Fruit fly (Drosophila melanogaster) whole organism, embryonic: ENCODE data around the gene CG13097.
A peak's percentile ranks its signal among the peaks of the same experiment; 100 is the strongest.

Experiments
- Asciz ChIP-seq: fragments of 200-800 bp; sonication (Bioruptor generic); optimal IDR thresholded peaks from 2 replicates; lab custom pipeline; 2017; ENCODE audit warnings: missing biosample characterization, mild to moderate bottlenecking, missing genetic modification characterization, missing genetic modification reagents
- BtbVII ChIP-seq: fragments of 200-800 bp; sonication (Bioruptor generic); optimal IDR thresholded peaks from 3 replicates; lab custom pipeline; 2017; ENCODE audit warnings: missing biosample characterization, mild to moderate bottlenecking, missing genetic modification characterization
- CG10979 ChIP-seq: fragments of 200-800 bp; sonication (Bioruptor generic); optimal IDR thresholded peaks from 2 replicates; lab custom pipeline; 2018; ENCODE audit warnings: missing biosample characterization, mild to moderate bottlenecking, missing genetic modification characterization, moderate library complexity
- CG11504 ChIP-seq: fragments of 200-800 bp; sonication (Bioruptor generic); optimal IDR thresholded peaks from 3 replicates; lab custom pipeline; 2019; ENCODE audit warnings: missing biosample characterization, mild to moderate bottlenecking, missing genetic modification characterization, moderate library complexity
- CG11723 ChIP-seq: fragments of 200-800 bp; sonication (Bioruptor generic); optimal IDR thresholded peaks from 2 replicates; lab custom pipeline; 2017; ENCODE audit warnings: missing biosample characterization, mild to moderate bottlenecking, missing genetic modification characterization
- CG13624 ChIP-seq: fragments of 200-800 bp; sonication (Bioruptor generic); optimal IDR thresholded peaks from 2 replicates; lab custom pipeline; 2016; ENCODE audit warnings: missing biosample characterization, missing genetic modification characterization
- CG13775 ChIP-seq: fragments of 200-800 bp; sonication (Bioruptor generic); optimal IDR thresholded peaks from 3 replicates; lab custom pipeline; 2017; ENCODE audit warnings: missing biosample characterization, mild to moderate bottlenecking, missing genetic modification characterization
- CG14014 ChIP-seq: fragments of 200-800 bp; sonication (Bioruptor generic); IDR thresholded peaks from 2 replicates; pipeline ENCODE4 v1.3.6; 2022; ENCODE audit warnings: missing biosample characterization, missing genetic modification characterization
- CG14667 ChIP-seq: fragments of 200-800 bp; sonication (Bioruptor generic); IDR thresholded peaks from 2 replicates; pipeline ENCODE4 v1.3.6; 2022; ENCODE audit warnings: missing biosample characterization, missing genetic modification characterization
- CG16779 ChIP-seq: fragments of 200-800 bp; sonication (Bioruptor generic); IDR thresholded peaks from 2 replicates; pipeline ENCODE4 v1.3.6; 2022; ENCODE audit warnings: missing biosample characterization, missing genetic modification characterization
- CG17612 ChIP-seq: fragments of 200-800 bp; sonication (Bioruptor generic); IDR thresholded peaks from 2 replicates; pipeline ENCODE4 v1.3.6; 2022; ENCODE audit warnings: missing biosample characterization, missing genetic modification characterization
- CG17912 ChIP-seq: fragments of 200-800 bp; sonication (Bioruptor generic); optimal IDR thresholded peaks from 2 replicates; lab custom pipeline; 2018; ENCODE audit warnings: missing biosample characterization, mild to moderate bottlenecking, missing genetic modification characterization
- CG1792 ChIP-seq: fragments of 200-800 bp; sonication (Bioruptor generic); optimal IDR thresholded peaks from 2 replicates; lab custom pipeline; 2016; ENCODE audit warnings: missing biosample characterization, missing genetic modification characterization
- CG4404 ChIP-seq: fragments of 200-800 bp; sonication (Bioruptor generic); IDR thresholded peaks from 2 replicates; pipeline ENCODE4 v1.3.6; 2022; ENCODE audit warnings: missing biosample characterization, missing genetic modification characterization
- CG4820 ChIP-seq: fragments of 200-800 bp; sonication (Bioruptor generic); optimal IDR thresholded peaks from 3 replicates; lab custom pipeline; 2016; ENCODE audit warnings: missing biosample characterization, missing genetic modification characterization
- CG4854 ChIP-seq: fragments of 200-800 bp; sonication (Bioruptor generic); optimal IDR thresholded peaks from 2 replicates; lab custom pipeline; 2016; ENCODE audit warnings: missing biosample characterization, missing genetic modification characterization, inconsistent platforms
- CG6175 ChIP-seq: fragments of 200-800 bp; sonication (Bioruptor generic); IDR thresholded peaks from 3 replicates; pipeline ENCODE4 v1.3.6; 2022; ENCODE audit warnings: missing biosample characterization, missing genetic modification characterization
- CG6689 ChIP-seq: fragments of 200-800 bp; sonication (Bioruptor generic); IDR thresholded peaks from 2 replicates; pipeline ENCODE4 v1.3.6; 2022; ENCODE audit warnings: missing biosample characterization, missing genetic modification characterization
- CG7271 ChIP-seq: fragments of 200-800 bp; sonication (Bioruptor generic); optimal IDR thresholded peaks from 2 replicates; lab custom pipeline; 2018; ENCODE audit warnings: missing biosample characterization, mild to moderate bottlenecking, missing genetic modification characterization, moderate library complexity
- CG7839 ChIP-seq: fragments of 200-800 bp; sonication (Bioruptor generic); optimal IDR thresholded peaks from 3 replicates; lab custom pipeline; 2018; ENCODE audit warnings: missing biosample characterization, mild to moderate bottlenecking, missing genetic modification characterization, moderate library complexity
- CG8478 ChIP-seq: fragments of >200 bp; optimal IDR thresholded peaks from 2 replicates; lab custom pipeline; 2018
- CG8944 ChIP-seq: fragments of 200-800 bp; sonication (Bioruptor generic); optimal IDR thresholded peaks from 3 replicates; lab custom pipeline; 2016; ENCODE audit warnings: missing biosample characterization, missing genetic modification characterization
- Camta ChIP-seq: fragments of 200-800 bp; sonication (Bioruptor generic); optimal IDR thresholded peaks from 2 replicates; lab custom pipeline; 2016; ENCODE audit warnings: missing biosample characterization, missing genetic modification characterization
- Drgx ChIP-seq: fragments of 200-800 bp; sonication (Bioruptor generic); IDR thresholded peaks from 2 replicates; pipeline ENCODE4 v1.3.6; 2022; ENCODE audit warnings: missing biosample characterization, missing genetic modification characterization
- Gug ChIP-seq: fragments of 200-800 bp; sonication (Bioruptor generic); IDR thresholded peaks from 4 replicates; pipeline ENCODE4 v1.3.6; 2022; ENCODE audit warnings: missing biosample characterization, missing genetic modification characterization
- H15 ChIP-seq: fragments of 200-800 bp; sonication (Bioruptor generic); IDR thresholded peaks from 3 replicates; pipeline ENCODE4 v1.3.6; 2022; ENCODE audit warnings: missing biosample characterization, missing genetic modification characterization
- HLH4C ChIP-seq: fragments of 200-800 bp; sonication (Bioruptor generic); IDR thresholded peaks from 3 replicates; pipeline ENCODE4 v1.3.6; 2022; ENCODE audit warnings: missing biosample characterization, missing genetic modification characterization; ENCODE audit not compliant: partially characterized antibody
- MTF-1 ChIP-seq: fragments of 200-800 bp; sonication (Bioruptor generic); optimal IDR thresholded peaks from 2 replicates; lab custom pipeline; 2018; ENCODE audit warnings: missing biosample characterization, mild to moderate bottlenecking, missing genetic modification characterization, borderline replicate concordance
- Nf-YA ChIP-seq: fragments of 200-800 bp; sonication (Bioruptor generic); IDR thresholded peaks from 2 replicates; pipeline ENCODE4 v1.3.6; 2022; ENCODE audit warnings: missing biosample characterization, missing genetic modification characterization
- Sry-β ChIP-seq: fragments of 200-800 bp; sonication (Bioruptor generic); optimal IDR thresholded peaks from 2 replicates; lab custom pipeline; 2018; ENCODE audit warnings: missing biosample characterization, mild to moderate bottlenecking, missing genetic modification characterization, moderate library complexity
- ac ChIP-seq: fragments of 200-800 bp; sonication (Bioruptor generic); optimal IDR thresholded peaks from 3 replicates; lab custom pipeline; 2017; ENCODE audit warnings: missing biosample characterization, mild to moderate bottlenecking, missing genetic modification characterization
- chif ChIP-seq, 2 experiments: fragments of 200-800 bp; sonication (Bioruptor generic); optimal IDR thresholded peaks; 3 replicates each; lab custom pipeline; 2016; ENCODE audit warnings: missing biosample characterization in 2 of 2, missing genetic modification characterization in 2 of 2
- crol ChIP-seq: fragments of 200-800 bp; sonication (Bioruptor generic); IDR thresholded peaks from 2 replicates; pipeline ENCODE4 v1.3.6; 2022; ENCODE audit warnings: missing biosample characterization, missing genetic modification characterization
- dimm ChIP-seq: fragments of 200-800 bp; sonication (Bioruptor generic); IDR thresholded peaks from 2 replicates; pipeline ENCODE4 v1.3.6; 2022; ENCODE audit warnings: missing biosample characterization, missing genetic modification characterization
- ems ChIP-seq: fragments of 200-800 bp; sonication (Bioruptor generic); optimal IDR thresholded peaks from 3 replicates; lab custom pipeline; 2016; ENCODE audit warnings: missing biosample characterization, missing genetic modification characterization
- esg ChIP-seq: fragments of 200-800 bp; sonication (Bioruptor generic); conservative IDR thresholded peaks from 2 replicates; pipeline ENCODE4 v1.3.6; 2022; ENCODE audit warnings: missing biosample characterization, missing genetic modification characterization
- eyg ChIP-seq: fragments of 200-800 bp; sonication (Bioruptor generic); optimal IDR thresholded peaks from 3 replicates; lab custom pipeline; 2016; ENCODE audit warnings: missing biosample characterization, missing genetic modification characterization
- grn ChIP-seq: fragments of 200-800 bp; sonication (Bioruptor generic); optimal IDR thresholded peaks from 3 replicates; lab custom pipeline; 2017; ENCODE audit warnings: missing biosample characterization, missing genetic modification characterization
- gsb-n ChIP-seq: fragments of 200-800 bp; sonication (Bioruptor generic); optimal IDR thresholded peaks from 3 replicates; lab custom pipeline; 2018; ENCODE audit warnings: missing biosample characterization, mild to moderate bottlenecking, missing genetic modification characterization
- hbn ChIP-seq: fragments of 200-800 bp; sonication (Bioruptor generic); IDR thresholded peaks from 2 replicates; pipeline ENCODE4 v1.3.6; 2022; ENCODE audit warnings: missing biosample characterization, missing genetic modification characterization; ENCODE audit not compliant: partially characterized antibody
- ind ChIP-seq: fragments of 200-800 bp; sonication (Bioruptor generic); optimal IDR thresholded peaks from 3 replicates; lab custom pipeline; 2016; ENCODE audit warnings: missing biosample characterization, missing genetic modification characterization
- knrl ChIP-seq: fragments of 200-800 bp; sonication (Bioruptor generic); IDR thresholded peaks from 3 replicates; pipeline ENCODE4 v1.3.6; 2022; ENCODE audit warnings: missing biosample characterization, missing genetic modification characterization; ENCODE audit not compliant: partially characterized antibody
- nerfin-1 ChIP-seq: fragments of 200-800 bp; sonication (Bioruptor generic); optimal IDR thresholded peaks from 3 replicates; lab custom pipeline; 2019; ENCODE audit warnings: missing biosample characterization, mild to moderate bottlenecking, missing genetic modification characterization, moderate library complexity
- peb ChIP-seq: fragments of 200-800 bp; sonication (Bioruptor generic); IDR thresholded peaks from 2 replicates; pipeline ENCODE4 v1.3.6; 2022; ENCODE audit warnings: missing biosample characterization, missing genetic modification characterization
- pho ChIP-seq: fragments of 200-800 bp; sonication (Bioruptor generic); optimal IDR thresholded peaks from 2 replicates; lab custom pipeline; 2016; ENCODE audit warnings: missing biosample characterization, missing genetic modification characterization
- phol ChIP-seq: fragments of 200-800 bp; sonication (Bioruptor generic); optimal IDR thresholded peaks from 3 replicates; lab custom pipeline; 2018; ENCODE audit warnings: missing biosample characterization, mild to moderate bottlenecking, missing genetic modification characterization, moderate library complexity
- psq ChIP-seq: fragments of 200-800 bp; sonication (Bioruptor generic); optimal IDR thresholded peaks from 2 replicates; lab custom pipeline; 2017; ENCODE audit warnings: missing biosample characterization, missing genetic modification characterization
- ro ChIP-seq: fragments of 200-800 bp; sonication (Bioruptor generic); IDR thresholded peaks from 2 replicates; pipeline ENCODE4 v1.3.6; 2022; ENCODE audit warnings: missing biosample characterization, missing genetic modification characterization
- sima ChIP-seq: fragments of 200-800 bp; sonication (Bioruptor generic); optimal IDR thresholded peaks from 2 replicates; lab custom pipeline; 2016; ENCODE audit warnings: missing biosample characterization, missing genetic modification characterization
- sisA ChIP-seq: fragments of 200-800 bp; sonication (Bioruptor generic); IDR thresholded peaks from 2 replicates; pipeline ENCODE4 v1.3.6; 2022; ENCODE audit warnings: missing biosample characterization, missing genetic modification characterization
- tna ChIP-seq: fragments of 200-800 bp; sonication (Bioruptor generic); IDR thresholded peaks from 2 replicates; pipeline ENCODE4 v1.3.6; 2022; ENCODE audit warnings: missing biosample characterization, missing genetic modification characterization; ENCODE audit not compliant: partially characterized antibody
- yki ChIP-seq: fragments of >200 bp; optimal IDR thresholded peaks from 3 replicates; lab custom pipeline; 2018
- zfh2 ChIP-seq: fragments of 200-800 bp; sonication (Bioruptor generic); optimal IDR thresholded peaks from 2 replicates; lab custom pipeline; 2016; ENCODE audit warnings: missing biosample characterization, missing genetic modification characterization

CG13097 gene

DNA sequence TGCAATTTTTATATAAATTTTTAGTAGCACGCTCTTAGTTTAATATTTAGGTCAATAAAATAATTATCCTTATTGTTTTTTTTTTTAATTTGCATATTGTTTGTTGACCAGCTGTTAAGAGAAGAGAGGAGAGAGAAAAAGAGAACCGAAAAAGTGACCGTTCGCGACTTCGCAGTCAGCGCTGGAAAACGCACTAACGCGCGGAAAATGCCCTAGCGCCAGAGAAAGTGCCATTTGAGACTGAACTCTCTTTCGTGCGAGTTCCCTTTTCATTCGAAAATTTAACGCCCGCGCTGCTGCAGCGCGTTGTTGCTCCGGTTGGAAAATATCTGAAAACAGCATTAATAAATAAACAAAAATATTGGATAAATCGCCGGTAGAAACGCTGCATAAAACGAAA lies 28.4 kb upstream of the CG13097 start (continued):
- TF ChIP-seq CG17612 (GFP tag; lab: Robert Waterston, UW) (no peak), CG8944 (no peak), CG10979 (tag; lab: Kevin White, UChicago) (peak; percentile 9), pho (GFP tag; lab: Kevin White, UChicago) (no peak), peb (0 out of 2 replicates have a peak, but pooled peaks have one; percentile 20), CG11723 (GFP tag; lab: Kevin White, UChicago) (peak; percentile 7), Sry-β (GFP tag; lab: Kevin White, UChicago) (no peak), CG13624 (GFP tag; lab: Kevin White, UChicago) (no peak), BtbVII (GFP tag; lab: Kevin White, UChicago) (no peak), CG1792 (GFP tag; lab: Kevin White, UChicago) (no peak), gsb-n (tag; lab: Kevin White, UChicago) (no peak), ems (GFP tag; lab: Kevin White, UChicago) (no peak), ind (GFP tag; lab: Kevin White, UChicago) (no peak), zfh2 (GFP tag; lab: Kevin White, UChicago) (no peak), ro (GFP tag; lab: Robert Waterston, UW) (no peak), knrl (GFP tag; lab: Robert Waterston, UW) (no peak), sima (GFP tag; lab: Kevin White, UChicago) (no peak), CG7271 (tag; lab: Kevin White, UChicago) (no peak), esg (GFP tag; lab: Robert Waterston, UW) (no peak), tna (GFP tag; lab: Robert Waterston, UW) (no peak), CG13775 (GFP tag; lab: Kevin White, UChicago) (no peak), grn (GFP tag; lab: Kevin White, UChicago) (no peak), chif (GFP tag; optimal IDR thresholded peaks at IDR 0.05; lab: Kevin White, UChicago) (peak in 1 of 2 experiments; percentile 6), CG4854 (no peak), MTF-1 (peak; percentile 8), ac (no peak), CG6689 (no peak), dimm (GFP tag; lab: Robert Waterston, UW) (no peak), Camta (GFP tag; lab: Kevin White, UChicago) (no peak), Gug (GFP tag; lab: Robert Waterston, UW) (no peak), Nf-YA (GFP tag; lab: Robert Waterston, UW) (no peak), HLH4C (no peak), CG14667 (GFP tag; lab: Robert Waterston, UW) (no peak), Drgx (GFP tag; lab: Robert Waterston, UW) (no peak), CG17912 (GFP tag; lab: Kevin White, UChicago) (no peak), eyg (GFP tag; lab: Kevin White, UChicago) (no peak), CG11504 (tag; lab: Kevin White, UChicago) (no peak), CG7839 (tag; lab: Kevin White, UChicago) (no peak), CG4404 (GFP tag; lab: Robert Waterston, UW) (no peak), CG6175 (no peak), sisA (GFP tag; lab: Robert Waterston, UW) (no peak), CG8478 (no peak), CG4820 (GFP tag; lab: Kevin White, UChicago) (no peak), hbn (GFP tag; lab: Robert Waterston, UW) (no peak), crol (GFP tag; lab: Robert Waterston, UW) (no peak), Asciz (peak; percentile 31), CG16779 (GFP tag; lab: Robert Waterston, UW) (no peak), CG14014 (GFP tag; lab: Robert Waterston, UW) (peak; percentile 14; the same call in 1 of the 2 replicates), psq (GFP tag; lab: Kevin White, UChicago) (peak; percentile 62), phol (tag; lab: Kevin White, UChicago) (no peak), nerfin-1 (tag; lab: Kevin White, UChicago) (no peak), H15 (GFP tag; lab: Robert Waterston, UW) (no peak), yki (lab: Kevin White, UChicago) (no peak)
